Worm (Caenorhabditis elegans) whole organism, young adult: ENCODE measurements around the gene F31D4.8.

ENCODE experiments used
- C06A6.2 ChIP-seq: fragments of 200-800 bp; sonication (Bioruptor generic); conservative IDR thresholded peaks from 2 replicates; pipeline ENCODE4 v1.3.6; 2022; ENCODE audit warnings: missing genetic modification characterization, missing compliant biosample characterization
- D2030.7 ChIP-seq: fragments of 200-800 bp; sonication (Bioruptor generic); IDR thresholded peaks from 2 replicates; pipeline ENCODE4 v1.3.6; 2022; ENCODE audit warnings: missing genetic modification reagents, missing genetic modification characterization, missing compliant biosample characterization
- F10E7.11 ChIP-seq: sonication (generic microtip); optimal IDR thresholded peaks from 2 replicates; lab custom pipeline; 2017; ENCODE audit warnings: mild to moderate bottlenecking, missing genetic modification characterization, moderate library complexity, missing compliant biosample characterization
- F22D6.2 ChIP-seq: sonication (generic microtip); optimal IDR thresholded peaks from 2 replicates; lab custom pipeline; 2016; ENCODE audit warnings: mild to moderate bottlenecking, missing genetic modification characterization, missing compliant biosample characterization
- F23B12.7 ChIP-seq: sonication (generic microtip); optimal IDR thresholded peaks from 2 replicates; lab custom pipeline; 2017; ENCODE audit warnings: missing genetic modification characterization, mild to moderate bottlenecking, missing compliant biosample characterization, antibody characterized with exemption, moderate library complexity; ENCODE audit not compliant: insufficient read depth
- F49E8.2 ChIP-seq: sonication (generic microtip); optimal IDR thresholded peaks from 3 replicates; lab custom pipeline; 2017; ENCODE audit warnings: missing genetic modification characterization, mild to moderate bottlenecking, missing compliant biosample characterization, antibody characterized with exemption, moderate library complexity; ENCODE audit not compliant: insufficient read depth
- F55B11.4 ChIP-seq: sonication (generic microtip); optimal IDR thresholded peaks from 2 replicates; lab custom pipeline; 2016; ENCODE audit warnings: missing compliant biosample characterization, missing genetic modification characterization, borderline replicate concordance; ENCODE audit not compliant: insufficient read depth
- F57C9.4 ChIP-seq: sonication (generic microtip); optimal IDR thresholded peaks from 2 replicates; lab custom pipeline; 2017; ENCODE audit warnings: mild to moderate bottlenecking, missing genetic modification characterization, missing compliant biosample characterization
- K12H6.12 ChIP-seq: fragments of 200-800 bp; sonication (Bioruptor generic); optimal IDR thresholded peaks from 2 replicates; lab custom pipeline; 2018; ENCODE audit warnings: mild to moderate bottlenecking, missing genetic modification characterization, missing compliant biosample characterization
- T07F8.4 ChIP-seq: sonication (generic microtip); optimal IDR thresholded peaks from 2 replicates; lab custom pipeline; 2016; ENCODE audit warnings: mild to moderate bottlenecking, missing genetic modification characterization, moderate library complexity, missing compliant biosample characterization
- Y53F4B.3 ChIP-seq: fragments of 200-800 bp; sonication (Bioruptor generic); IDR thresholded peaks from 2 replicates; pipeline ENCODE4 v1.3.6; 2022; ENCODE audit warnings: missing genetic modification reagents, missing genetic modification characterization, missing compliant biosample characterization
- Y53G8AR.9 ChIP-seq: fragments of 200-800 bp; sonication (Bioruptor generic); conservative IDR thresholded peaks from 2 replicates; pipeline ENCODE4 v1.3.6; 2022; ENCODE audit warnings: missing genetic modification reagents, missing genetic modification characterization, missing compliant biosample characterization
- Y67H2A.10 ChIP-seq: fragments of 200-800 bp; sonication (Bioruptor generic); conservative IDR thresholded peaks from 2 replicates; pipeline ENCODE4 v1.3.6; 2022; ENCODE audit warnings: missing genetic modification reagents, missing genetic modification characterization, missing compliant biosample characterization
- Y95B8A.8 ChIP-seq: fragments of 200-800 bp; sonication (Bioruptor generic); IDR thresholded peaks from 2 replicates; pipeline ENCODE4 v1.3.6; 2022; ENCODE audit warnings: missing genetic modification reagents, missing genetic modification characterization, missing compliant biosample characterization
- akir-1 ChIP-seq: fragments of 200-800 bp; sonication (Bioruptor generic); optimal IDR thresholded peaks from 2 replicates; lab custom pipeline; 2018; ENCODE audit warnings: mild to moderate bottlenecking, missing genetic modification characterization, moderate library complexity, missing compliant biosample characterization
- ama-1 ChIP-seq, 3 experiments: fragments of 150-350 bp in 1 of 3; sonication (generic microtip) in 2 of 3; optimal IDR thresholded peaks; 2 replicates each; lab custom pipeline; 2014 to 2018; ENCODE audit warnings: missing biosample characterization in 2 of 3, missing genetic modification characterization in 2 of 3, missing genetic modification reagents in 2 of 3
- bed-1 ChIP-seq: fragments of 200-800 bp; sonication (Bioruptor generic); IDR thresholded peaks from 2 replicates; pipeline ENCODE4 v1.3.6; 2022; ENCODE audit warnings: missing genetic modification reagents, missing genetic modification characterization, missing compliant biosample characterization
- bed-2 ChIP-seq: fragments of 200-800 bp; sonication (Bioruptor generic); IDR thresholded peaks from 2 replicates; pipeline ENCODE4 v1.3.6; 2022; ENCODE audit warnings: missing genetic modification reagents, missing genetic modification characterization, missing compliant biosample characterization
- ccch-3 ChIP-seq: fragments of 200-800 bp; sonication (Bioruptor generic); optimal IDR thresholded peaks from 2 replicates; lab custom pipeline; 2018; ENCODE audit warnings: mild to moderate bottlenecking, missing genetic modification characterization, missing compliant biosample characterization
- ceh-100 ChIP-seq: fragments of 200-800 bp; sonication (Bioruptor generic); IDR thresholded peaks from 2 replicates; pipeline ENCODE4 v1.3.6; 2022; ENCODE audit warnings: missing genetic modification reagents, missing genetic modification characterization, missing compliant biosample characterization
- dpff-1 ChIP-seq: sonication (generic microtip); optimal IDR thresholded peaks from 2 replicates; lab custom pipeline; 2017; ENCODE audit warnings: mild to moderate bottlenecking, missing genetic modification characterization, missing compliant biosample characterization
- egl-18 ChIP-seq: fragments of 200-800 bp; sonication (Bioruptor generic); IDR thresholded peaks from 2 replicates; pipeline ENCODE4 v1.3.6; 2022; ENCODE audit warnings: missing genetic modification reagents, missing genetic modification characterization, missing compliant biosample characterization
- ekl-4 ChIP-seq: fragments of 200-800 bp; sonication (Bioruptor generic); IDR thresholded peaks from 2 replicates; pipeline ENCODE4 v1.3.6; 2022; ENCODE audit warnings: missing genetic modification reagents, missing genetic modification characterization, missing compliant biosample characterization
- hmg-20 ChIP-seq: fragments of 200-800 bp; sonication (Bioruptor generic); IDR thresholded peaks from 2 replicates; pipeline ENCODE4 v1.3.6; 2022; ENCODE audit warnings: missing genetic modification reagents, missing genetic modification characterization, missing compliant biosample characterization
- lag-1 ChIP-seq: fragments of 200-800 bp; sonication (Bioruptor generic); IDR thresholded peaks from 2 replicates; pipeline ENCODE4 v1.3.6; 2022; ENCODE audit warnings: missing genetic modification reagents, missing genetic modification characterization, missing compliant biosample characterization
- let-526 ChIP-seq: fragments of 200-800 bp; sonication (Bioruptor generic); IDR thresholded peaks from 2 replicates; pipeline ENCODE4 v1.3.6; 2022; ENCODE audit warnings: missing genetic modification reagents, missing genetic modification characterization, missing compliant biosample characterization
- lin-26 ChIP-seq: fragments of 200-800 bp; sonication (Bioruptor generic); IDR thresholded peaks from 2 replicates; pipeline ENCODE4 v1.3.6; 2022; ENCODE audit warnings: missing genetic modification reagents, missing genetic modification characterization, missing compliant biosample characterization
- lin-54 ChIP-seq: fragments of 200-800 bp; sonication (Bioruptor generic); optimal IDR thresholded peaks from 2 replicates; lab custom pipeline; 2018; ENCODE audit warnings: mild to moderate bottlenecking, missing genetic modification characterization, missing compliant biosample characterization
- lsl-1 ChIP-seq: fragments of 200-800 bp; sonication (Bioruptor generic); optimal IDR thresholded peaks from 2 replicates; lab custom pipeline; 2018; ENCODE audit warnings: mild to moderate bottlenecking, missing genetic modification characterization, moderate library complexity, missing compliant biosample characterization
- madf-3 ChIP-seq: fragments of 200-800 bp; sonication (Bioruptor generic); IDR thresholded peaks from 2 replicates; pipeline ENCODE4 v1.3.6; 2022; ENCODE audit warnings: missing genetic modification reagents, missing genetic modification characterization, missing compliant biosample characterization
- mcd-1 ChIP-seq: fragments of 200-800 bp; sonication (Bioruptor generic); IDR thresholded peaks from 2 replicates; pipeline ENCODE4 v1.3.6; 2022; ENCODE audit warnings: missing genetic modification reagents, missing genetic modification characterization, missing compliant biosample characterization
- nfya-1 ChIP-seq: sonication (generic microtip); optimal IDR thresholded peaks from 2 replicates; lab custom pipeline; 2017; ENCODE audit warnings: antibody characterized with exemption, missing compliant biosample characterization, missing genetic modification characterization, borderline replicate concordance; ENCODE audit not compliant: insufficient read depth
- nhr-90 ChIP-seq: sonication (generic microtip); optimal IDR thresholded peaks from 2 replicates; lab custom pipeline; 2016; ENCODE audit warnings: missing genotype, mild to moderate bottlenecking, missing genetic modification characterization, missing compliant biosample characterization
- pbrm-1 ChIP-seq: fragments of 200-800 bp; sonication (Bioruptor generic); IDR thresholded peaks from 2 replicates; pipeline ENCODE4 v1.3.6; 2022; ENCODE audit warnings: missing genetic modification reagents, missing genetic modification characterization, missing compliant biosample characterization
- rpc-1 ChIP-seq, 2 experiments: fragments of 150-350 bp in 1 of 2; sonication (generic microtip) in 1 of 2; optimal IDR thresholded peaks; 2 replicates each; lab custom pipeline; 2014 to 2018; ENCODE audit warnings: missing biosample characterization in 1 of 2, missing genetic modification characterization in 1 of 2, missing genetic modification reagents in 1 of 2, missing genotype in 1 of 2
- sea-2 ChIP-seq: fragments of 200-800 bp; sonication (Bioruptor generic); IDR thresholded peaks from 2 replicates; pipeline ENCODE4 v1.3.6; 2022; ENCODE audit warnings: missing genetic modification characterization, missing compliant biosample characterization
- snpc-1.3 ChIP-seq: sonication (generic microtip); optimal IDR thresholded peaks from 2 replicates; lab custom pipeline; 2017; ENCODE audit warnings: missing genetic modification characterization, mild to moderate bottlenecking, missing compliant biosample characterization, antibody characterized with exemption, moderate library complexity, missing genotype, missing genetic modification reagents; ENCODE audit not compliant: insufficient read depth
- snpc-4 ChIP-seq, 5 experiments: fragments of 150-350 bp in 1 of 5; sonication (generic microtip) in 4 of 5; optimal IDR thresholded peaks; 2 replicates each; lab custom pipeline; 2014 to 2018; ENCODE audit warnings: missing genetic modification characterization in 5 of 5, missing biosample characterization in 3 of 5, antibody characterized with exemption in 2 of 5, mild to moderate bottlenecking in 2 of 5, missing compliant biosample characterization in 2 of 5, missing genotype in 2 of 5, moderate library complexity in 2 of 5, missing genetic modification reagents in 1 of 5
- somi-1 ChIP-seq: fragments of 200-800 bp; sonication (Bioruptor generic); optimal IDR thresholded peaks from 2 replicates; lab custom pipeline; 2018; ENCODE audit warnings: mild to moderate bottlenecking, missing genetic modification characterization, missing compliant biosample characterization
- tbp1 ChIP-seq: fragments of 200-800 bp; sonication (Bioruptor generic); optimal IDR thresholded peaks from 2 replicates; lab custom pipeline; 2018; ENCODE audit warnings: mild to moderate bottlenecking, missing genetic modification characterization, missing compliant biosample characterization
- unc-130 ChIP-seq: sonication (generic microtip); optimal IDR thresholded peaks from 2 replicates; lab custom pipeline; 2016; ENCODE audit warnings: missing genetic modification reagents, missing genetic modification characterization, missing compliant biosample characterization
- xnd-1 ChIP-seq: sonication (generic microtip); optimal IDR thresholded peaks from 2 replicates; lab custom pipeline; 2016; ENCODE audit warnings: missing genotype, missing genetic modification reagents, missing genetic modification characterization, missing compliant biosample characterization
- zfh-2 ChIP-seq: fragments of 200-800 bp; sonication (Bioruptor generic); conservative IDR thresholded peaks from 2 replicates; pipeline ENCODE4 v1.3.6; 2022; ENCODE audit warnings: missing genetic modification reagents, missing genetic modification characterization, missing compliant biosample characterization
- ztf-18 ChIP-seq: sonication (generic microtip); optimal IDR thresholded peaks from 2 replicates; lab custom pipeline; 2016; ENCODE audit warnings: missing genotype, mild to moderate bottlenecking, missing genetic modification characterization, missing compliant biosample characterization
- ztf-3 ChIP-seq: fragments of 200-800 bp; sonication (Bioruptor generic); optimal IDR thresholded peaks from 2 replicates; lab custom pipeline; 2018; ENCODE audit warnings: mild to moderate bottlenecking, missing genetic modification characterization, missing compliant biosample characterization

The F31D4.8 gene

DNA sequence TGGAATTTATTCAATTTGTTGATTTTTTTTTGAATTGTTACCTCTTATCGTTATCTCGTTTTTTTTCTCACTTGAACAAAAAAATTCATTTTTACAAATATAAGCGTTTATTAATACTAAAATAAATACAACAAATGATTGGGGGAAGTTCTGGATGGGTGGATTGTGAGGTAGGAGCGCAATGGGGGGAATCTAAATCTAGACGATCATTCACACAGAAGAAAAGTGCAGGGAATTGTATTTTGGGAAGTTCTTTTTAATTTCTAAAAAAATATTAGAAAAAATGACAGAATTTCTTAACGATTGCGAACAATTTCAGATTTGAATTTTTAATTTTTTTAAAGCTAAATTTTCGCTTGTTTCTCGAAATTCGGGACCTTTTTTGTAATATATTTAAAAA is 26.7 kb downstream of the F31D4.8 start (continued):
- TF ChIP-seq F55B11.4 (tag; lab: Kevin White, UChicago) (no peak), tbp1 (GFP tag; lab: Kevin White, UChicago) (no peak), T07F8.4 (tag; lab: Kevin White, UChicago) (no peak), lin-54 (GFP tag; lab: Kevin White, UChicago) (no peak), nfya-1 (tag; lab: Kevin White, UChicago) (no peak), let-526 (GFP tag; lab: Robert Waterston, UW) (no peak), lin-26 (GFP tag; lab: Robert Waterston, UW) (0 out of 2 replicates have a peak, but pooled peaks have one; percentile 12), dpff-1 (no peak), F57C9.4 (tag; lab: Kevin White, UChicago) (no peak), C06A6.2 (GFP tag; lab: Robert Waterston, UW) (no peak), ama-1 (optimal IDR thresholded peaks at IDR 0.05; lab: Kevin White, UChicago) (no peak), ama-1 (GFP tag; optimal IDR thresholded peaks at IDR 0.05; lab: Kevin White, UChicago) (peak in 1 of 2 experiments; percentile 47), bed-2 (GFP tag; lab: Robert Waterston, UW) (no peak), snpc-1.3 (tag; lab: Kevin White, UChicago) (no peak), Y95B8A.8 (GFP tag; lab: Robert Waterston, UW) (0 out of 2 replicates have a peak, but pooled peaks have one; percentile 13), lag-1 (GFP tag; lab: Robert Waterston, UW) (no peak), F10E7.11 (tag; lab: Kevin White, UChicago) (no peak), K12H6.12 (tag; lab: Kevin White, UChicago) (no peak), sea-2 (GFP tag; lab: Robert Waterston, UW) (no peak), unc-130 (GFP tag; lab: Kevin White, UChicago) (peak; percentile 2), mcd-1 (GFP tag; lab: Robert Waterston, UW) (no peak), F49E8.2 (tag; lab: Kevin White, UChicago) (no peak), ztf-18 (tag; lab: Kevin White, UChicago) (no peak), ekl-4 (0 out of 2 replicates have a peak, but pooled peaks have one; percentile 27), pbrm-1 (GFP tag; lab: Robert Waterston, UW) (no peak), akir-1 (GFP tag; lab: Kevin White, UChicago) (no peak), Y67H2A.10 (no peak), madf-3 (GFP tag; lab: Robert Waterston, UW) (no peak), F23B12.7 (tag; lab: Kevin White, UChicago) (no peak)

DNA sequence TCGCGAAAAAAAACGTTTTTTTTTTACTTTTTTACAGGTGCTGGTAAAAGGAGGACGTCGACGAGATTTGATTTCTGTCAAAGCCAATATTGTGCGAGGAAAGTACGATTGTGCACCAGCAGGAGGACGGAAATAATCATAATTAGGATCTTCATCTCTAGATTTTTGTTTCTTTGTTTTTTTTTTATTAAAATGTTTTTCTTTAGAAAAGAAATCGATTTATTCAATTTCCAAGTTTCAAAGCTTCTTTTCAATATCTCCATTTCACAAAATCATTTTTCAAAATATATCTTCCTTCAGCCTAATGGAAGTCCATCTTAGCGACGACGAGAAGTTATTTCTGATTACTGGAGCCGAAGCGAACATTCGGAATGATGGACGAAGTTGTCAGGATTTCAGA is 29.7 kb downstream of the F31D4.8 start, which contains the start of gene exos-7:
Gene exos-7 (plus strand): TSS at position 301 of the 400 bp plus-strand sequence.
- no peak for TF ChIP-seq lsl-1 (GFP tag; lab: Kevin White, UChicago)
- TF ChIP-seq zfh-2 (GFP tag; lab: Robert Waterston, UW), result no peak
- TF ChIP-seq F22D6.2 (tag; lab: Kevin White, UChicago), result no peak
- TF ChIP-seq somi-1 (GFP tag; lab: Kevin White, UChicago), result no peak

DNA sequence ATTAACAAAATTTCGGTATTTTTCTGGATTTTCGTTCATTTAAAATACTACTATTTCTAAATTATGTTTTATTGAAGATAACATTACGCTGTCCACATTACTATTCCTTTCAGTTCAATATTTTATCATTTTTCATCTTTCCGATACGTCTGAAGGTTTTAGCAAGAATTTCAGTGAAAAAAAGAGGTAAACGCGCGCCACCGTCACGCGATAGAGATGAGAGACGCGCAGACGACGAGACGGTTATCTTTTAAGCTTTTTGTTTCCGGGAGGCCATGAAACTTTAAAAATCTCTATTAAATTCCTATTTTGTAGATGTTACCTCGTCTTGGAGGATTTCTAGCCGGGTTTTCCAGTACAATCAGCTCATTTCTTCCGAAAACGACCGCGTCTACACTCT is 30.5 kb downstream of the F31D4.8 start, which contains the start of gene mrps-12:
Gene mrps-12 (plus strand): TSS at position 316 of the 400 bp plus-strand sequence.
- TF ChIP-seq bed-1 (GFP tag; lab: Robert Waterston, UW) (no peak), nhr-90 (tag; lab: Kevin White, UChicago) (no peak), ztf-3 (GFP tag; lab: Kevin White, UChicago) (no peak), egl-18 (GFP tag; lab: Robert Waterston, UW) (no peak), Y53F4B.3 (no peak), ccch-3 (GFP tag; lab: Kevin White, UChicago) (no peak), snpc-4 (GFP tag; optimal IDR thresholded peaks at IDR 0.05; lab: Kevin White, UChicago) (no peak), snpc-4 (tag; optimal IDR thresholded peaks at IDR 0.05; lab: Kevin White, UChicago) (no peak), D2030.7 (GFP tag; lab: Robert Waterston, UW) (0 out of 2 replicates have a peak, but pooled peaks have one; percentile 15), C06A6.2 (GFP tag; lab: Robert Waterston, UW) (no peak), xnd-1 (no peak), hmg-20 (no peak), rpc-1 (optimal IDR thresholded peaks at IDR 0.05; lab: Kevin White, UChicago) (no peak), rpc-1 (tag; optimal IDR thresholded peaks at IDR 0.05; lab: Kevin White, UChicago) (no peak), Y53G8AR.9 (no peak), ceh-100 (GFP tag; lab: Robert Waterston, UW) (no peak)
